Fruit fly (Drosophila melanogaster) whole organism, wandering third instar larva: Measurements from ENCODE around the gene CG2247.

Experiments used
- CG32264 ChIP-seq: fragments of 200-800 bp; sonication (Bioruptor generic); optimal IDR thresholded peaks from 2 replicates; lab custom pipeline; 2016; ENCODE audit warnings: missing biosample characterization, missing genetic modification characterization
- CG9705 ChIP-seq: fragments of 200-800 bp; sonication (Bioruptor generic); optimal IDR thresholded peaks from 2 replicates; lab custom pipeline; 2018; ENCODE audit warnings: missing biosample characterization, mild to moderate bottlenecking, missing genetic modification characterization
- Dif ChIP-seq: fragments of 200-275, 200-300 bp; sonication (Bioruptor generic); optimal IDR thresholded peaks from 2 replicates; lab custom pipeline; 2018; ENCODE audit warnings: missing biosample characterization, missing genetic modification characterization; ENCODE audit not compliant: partially characterized antibody
- GATAd ChIP-seq: sonication (Bioruptor generic); optimal IDR thresholded peaks from 2 replicates; lab custom pipeline; 2016; ENCODE audit warnings: missing biosample characterization, missing genetic modification characterization
- HLH106 ChIP-seq: fragments of 200-800 bp; optimal IDR thresholded peaks from 3 replicates; lab custom pipeline; 2019; ENCODE audit warnings: missing biosample characterization, mild to moderate bottlenecking, missing genetic modification characterization, moderate library complexity
- Hnf4 ChIP-seq: fragments of 200-800 bp; sonication (Bioruptor generic); optimal IDR thresholded peaks from 2 replicates; lab custom pipeline; 2016; ENCODE audit warnings: missing biosample characterization, mild to moderate bottlenecking, missing genetic modification characterization
- Hr83 ChIP-seq: fragments of 200-300 bp; sonication (Bioruptor generic); optimal IDR thresholded peaks from 2 replicates; lab custom pipeline; 2016; ENCODE audit warnings: missing biosample characterization, mild to moderate bottlenecking, missing genetic modification characterization, moderate library complexity; ENCODE audit not compliant: poor library complexity, severe bottlenecking
- Jra ChIP-seq: sonication (Bioruptor generic); optimal IDR thresholded peaks from 2 replicates; lab custom pipeline; 2016; ENCODE audit warnings: missing biosample characterization, missing genetic modification characterization
- Myc ChIP-seq: fragments of >200 bp; optimal IDR thresholded peaks from 2 replicates; lab custom pipeline; 2017
- OdsH ChIP-seq: fragments of 200-800 bp; sonication (Bioruptor generic); optimal IDR thresholded peaks from 2 replicates; lab custom pipeline; 2016; ENCODE audit warnings: missing biosample characterization, mild to moderate bottlenecking, missing genetic modification characterization
- Rel ChIP-seq, 2 experiments: fragments of 200-800 bp; sonication (Bioruptor generic) in 1 of 2; optimal IDR thresholded peaks; 2 replicates in 1 of 2; 3 replicates in 1 of 2; lab custom pipeline; 2016 to 2019; ENCODE audit warnings: mild to moderate bottlenecking in 2 of 2, missing biosample characterization in 2 of 2, missing genetic modification characterization in 2 of 2, moderate library complexity in 1 of 2
- Sp1 ChIP-seq: fragments of 200-800 bp; sonication (Bioruptor generic); optimal IDR thresholded peaks from 3 replicates; lab custom pipeline; 2019; ENCODE audit warnings: missing biosample characterization, mild to moderate bottlenecking, missing genetic modification characterization, moderate library complexity
- Vsx2 ChIP-seq: fragments of 200-300, 225-300 bp; sonication (Bioruptor generic); optimal IDR thresholded peaks from 2 replicates; lab custom pipeline; 2018; ENCODE audit warnings: missing biosample characterization, missing genetic modification characterization; ENCODE audit not compliant: partially characterized antibody
- br ChIP-seq: fragments of 200-800 bp; sonication (Bioruptor generic); optimal IDR thresholded peaks from 2 replicates; lab custom pipeline; 2016; ENCODE audit warnings: missing biosample characterization, missing genetic modification characterization
- brk ChIP-seq: fragments of 200-800 bp; sonication (Bioruptor generic); optimal IDR thresholded peaks from 2 replicates; lab custom pipeline; 2016; ENCODE audit warnings: missing biosample characterization, mild to moderate bottlenecking, missing genetic modification characterization
- dmrt93B ChIP-seq: fragments of 200-800 bp; sonication (Bioruptor generic); optimal IDR thresholded peaks from 2 replicates; lab custom pipeline; 2018; ENCODE audit warnings: missing biosample characterization, mild to moderate bottlenecking, missing genetic modification characterization
- dsf ChIP-seq: sonication (Bioruptor generic); optimal IDR thresholded peaks from 2 replicates; lab custom pipeline; 2016; ENCODE audit warnings: missing biosample characterization, missing genetic modification characterization, borderline replicate concordance
- ey ChIP-seq: fragments of 200-800 bp; sonication (Bioruptor generic); optimal IDR thresholded peaks from 2 replicates; lab custom pipeline; 2016; ENCODE audit warnings: missing biosample characterization, missing genetic modification characterization
- foxo ChIP-seq, 2 experiments: fragments of 200-800 bp; sonication (Bioruptor generic); optimal IDR thresholded peaks; 2 replicates in 1 of 2; 3 replicates in 1 of 2; lab custom pipeline; 2016 to 2017; ENCODE audit warnings: missing biosample characterization in 2 of 2, missing genetic modification characterization in 2 of 2
- h ChIP-seq: fragments of 200-800 bp; sonication (Bioruptor generic); optimal IDR thresholded peaks from 3 replicates; lab custom pipeline; 2016; ENCODE audit warnings: missing biosample characterization, mild to moderate bottlenecking, missing genetic modification characterization
- lola ChIP-seq: fragments of >200 bp; optimal IDR thresholded peaks from 2 replicates; lab custom pipeline; 2017; ENCODE audit warnings: missing biosample characterization, missing genetic modification characterization
- pan ChIP-seq: fragments of >200 bp; optimal IDR thresholded peaks from 2 replicates; lab custom pipeline; 2017
- psq ChIP-seq: fragments of 200-800 bp; sonication (Bioruptor generic); optimal IDR thresholded peaks from 3 replicates; lab custom pipeline; 2017; ENCODE audit warnings: missing biosample characterization, mild to moderate bottlenecking, missing genetic modification characterization, moderate library complexity
- rgr ChIP-seq: fragments of 200-800 bp; sonication (Bioruptor generic); optimal IDR thresholded peaks from 3 replicates; lab custom pipeline; 2016; ENCODE audit warnings: missing biosample characterization, mild to moderate bottlenecking, missing genetic modification characterization
- sage ChIP-seq: fragments of 200-800 bp; sonication (Bioruptor generic); optimal IDR thresholded peaks from 2 replicates; lab custom pipeline; 2016; ENCODE audit warnings: missing biosample characterization, mild to moderate bottlenecking, missing genetic modification characterization
- sv ChIP-seq: fragments of 200-800 bp; sonication (Bioruptor generic); optimal IDR thresholded peaks from 3 replicates; lab custom pipeline; 2016; ENCODE audit warnings: missing biosample characterization, missing genetic modification characterization
- tai ChIP-seq: sonication (Bioruptor generic); optimal IDR thresholded peaks from 2 replicates; lab custom pipeline; 2016; ENCODE audit warnings: missing biosample characterization, missing genetic modification characterization
- usp ChIP-seq: fragments of >200 bp; optimal IDR thresholded peaks from 2 replicates; lab custom pipeline; 2017; ENCODE audit warnings: missing biosample characterization, missing genetic modification characterization
- woc ChIP-seq: sonication (Bioruptor generic); optimal IDR thresholded peaks from 2 replicates; lab custom pipeline; 2016; ENCODE audit warnings: missing biosample characterization, mild to moderate bottlenecking, missing genetic modification characterization

CG2247 gene

dm6 chrX:11616496-11616952 lies 5.1 kb upstream of the CG2247 start:
- TF ChIP-seq CG32264 (GFP tag; lab: Kevin White, UChicago): no peak
- TF ChIP-seq Sp1 (GFP tag; lab: Kevin White, UChicago): no peak
- TF ChIP-seq Rel (GFP tag; optimal IDR thresholded peaks at IDR 0.05; lab: Kevin White, UChicago): no peak
- TF ChIP-seq Rel (tag; optimal IDR thresholded peaks at IDR 0.05; lab: Kevin White, UChicago): no peak
- TF ChIP-seq tai: no peak
- TF ChIP-seq dmrt93B (GFP tag; lab: Kevin White, UChicago): no peak

- TF ChIP-seq dmrt93B (GFP tag; lab: Kevin White, UChicago) (no peak), GATAd (GFP tag; lab: Kevin White, UChicago) (no peak), brk (no peak), Sp1 (GFP tag; lab: Kevin White, UChicago) (no peak), OdsH (no peak), dsf (no peak), Vsx2 (no peak), HLH106 (no peak), tai (no peak), CG9705 (GFP tag; lab: Kevin White, UChicago) (no peak), usp (GFP tag; lab: Kevin White, UChicago) (no peak), br (GFP tag; lab: Kevin White, UChicago) (no peak), woc (no peak), psq (GFP tag; lab: Kevin White, UChicago) (no peak), CG32264 (GFP tag; lab: Kevin White, UChicago) (no peak), Myc (no peak), Hr83 (GFP tag; lab: Kevin White, UChicago) (no peak), sv (no peak), lola (no peak)
Observed at dm6 chrX:11615652-11616495, 4.4 kb upstream of the CG2247 start, which contains the start of the genes RPA3 and Met. Gene RPA3, minus strand, starts transcription at chrX:11615840. Gene Met, plus strand, starts transcription at chrX:11616124.

dm6 chrX:11611056-11611644 lies 302 bp downstream of the CG2247 start:
- TF ChIP-seq psq (GFP tag; lab: Kevin White, UChicago) (peak; percentile 62), CG32264 (GFP tag; lab: Kevin White, UChicago) (no peak)

- TF ChIP-seq CG32264 (GFP tag; lab: Kevin White, UChicago): no peak
- TF ChIP-seq OdsH: no peak
- TF ChIP-seq pan (lab: Kevin White, UChicago): no peak
- no peak for TF ChIP-seq rgr (GFP tag; lab: Kevin White, UChicago)
- TF ChIP-seq sv: no peak
- TF ChIP-seq brk: no peak
- TF ChIP-seq sage (GFP tag; lab: Kevin White, UChicago): no peak
- no peak for TF ChIP-seq tai
- no peak for TF ChIP-seq psq (GFP tag; lab: Kevin White, UChicago)
- no peak for TF ChIP-seq ey (GFP tag; lab: Kevin White, UChicago)
- TF ChIP-seq lola: no peak
- no peak for TF ChIP-seq dmrt93B (GFP tag; lab: Kevin White, UChicago)
- TF ChIP-seq, all 38 proteins: peak for 0
Observed at dm6 chrX:11604094-11604493, 7.4 kb downstream of the CG2247 start, which contains the start of gene CG2533. Gene CG2533, minus strand, starts transcription at chrX:11604194.

dm6 chrX:11601408-11601807 lies 10.0 kb downstream of the CG2247 start:
- TF ChIP-seq dsf: no peak
- TF ChIP-seq ey (GFP tag; lab: Kevin White, UChicago): no peak
- no peak for TF ChIP-seq Rel (GFP tag; optimal IDR thresholded peaks at IDR 0.05; lab: Kevin White, UChicago)
- TF ChIP-seq Rel (tag; optimal IDR thresholded peaks at IDR 0.05; lab: Kevin White, UChicago): peak; percentile 55
- TF ChIP-seq Hr83 (GFP tag; lab: Kevin White, UChicago): peak; percentile 46

- TF ChIP-seq Sp1 (GFP tag; lab: Kevin White, UChicago) (peak; percentile 38), HLH106 (peak; percentile 36), dsf (no peak), rgr (GFP tag; lab: Kevin White, UChicago) (peak; percentile 41), h (GFP tag; lab: Kevin White, UChicago) (peak; percentile 55), Dif (GFP tag; lab: Kevin White, UChicago) (no peak), br (GFP tag; lab: Kevin White, UChicago) (peak; percentile 62), Rel (GFP tag; optimal IDR thresholded peaks at IDR 0.05; lab: Kevin White, UChicago) (no peak), Rel (tag; optimal IDR thresholded peaks at IDR 0.05; lab: Kevin White, UChicago) (peak; percentile 65), Hnf4 (peak; percentile 31), woc (peak; percentile 59), brk (no peak), sage (GFP tag; lab: Kevin White, UChicago) (peak; percentile 47), ey (GFP tag; lab: Kevin White, UChicago) (peak; percentile 51), CG32264 (GFP tag; lab: Kevin White, UChicago) (no peak), foxo (GFP tag; optimal IDR thresholded peaks at IDR 0.05; lab: Kevin White, UChicago) (peak in 1 of 2 experiments; percentile 26), psq (GFP tag; lab: Kevin White, UChicago) (peak; percentile 32), Jra (GFP tag; lab: Kevin White, UChicago) (peak; percentile 74)
Observed at dm6 chrX:11600795-11601358, 10.6 kb downstream of the CG2247 start.
